Worm (Caenorhabditis elegans) whole organism, L3 larva: Measurements from ENCODE around the gene inpp-5K.

Experiments used
- R02D3.7 ChIP-seq: fragments of 150-350 bp; optimal IDR thresholded peaks from 2 replicates; lab custom pipeline; 2014; ENCODE audit warnings: missing biosample characterization, missing genetic modification characterization
- ZK546.5 ChIP-seq: sonication (generic microtip); optimal IDR thresholded peaks from 2 replicates; lab custom pipeline; 2017; ENCODE audit warnings: missing biosample characterization, missing genetic modification characterization
- aly-2 ChIP-seq: fragments of 150-350 bp; optimal IDR thresholded peaks from 2 replicates; lab custom pipeline; 2014; ENCODE audit warnings: missing biosample characterization, missing genetic modification characterization
- ama-1 ChIP-seq: fragments of 150-350 bp; optimal IDR thresholded peaks from 2 replicates; lab custom pipeline; 2018
- ceh-16 ChIP-seq: sonication (generic microtip); optimal IDR thresholded peaks from 2 replicates; lab custom pipeline; 2017; ENCODE audit warnings: missing biosample characterization, missing genetic modification characterization
- ceh-28 ChIP-seq: fragments of 150-350 bp; optimal IDR thresholded peaks from 2 replicates; lab custom pipeline; 2014; ENCODE audit warnings: missing biosample characterization, missing genetic modification reagents, missing genetic modification characterization
- ceh-82 ChIP-seq: fragments of 150-350 bp; optimal IDR thresholded peaks from 2 replicates; lab custom pipeline; 2014; ENCODE audit warnings: missing biosample characterization, missing genetic modification characterization
- ceh-9 ChIP-seq: sonication (generic microtip); optimal IDR thresholded peaks from 2 replicates; lab custom pipeline; 2018; ENCODE audit warnings: missing biosample characterization, missing genetic modification characterization
- egl-27 ChIP-seq: sonication (generic microtip); optimal IDR thresholded peaks from 4 replicates; lab custom pipeline; 2017; ENCODE audit warnings: missing biosample characterization, missing genetic modification reagents, missing genetic modification characterization
- egl-5 ChIP-seq: fragments of 150-350 bp; optimal IDR thresholded peaks from 2 replicates; lab custom pipeline; 2017; ENCODE audit warnings: missing biosample characterization, missing genetic modification reagents, missing genetic modification characterization, inconsistent platforms
- elt-1 ChIP-seq: fragments of 150-350 bp; optimal IDR thresholded peaks from 2 replicates; lab custom pipeline; 2014; ENCODE audit warnings: missing biosample characterization, missing genetic modification characterization
- elt-2 ChIP-seq: sonication (generic microtip); optimal IDR thresholded peaks from 2 replicates; lab custom pipeline; 2016; ENCODE audit warnings: missing genetic modification reagents, mild to moderate bottlenecking, missing genetic modification characterization, missing compliant biosample characterization
- eor-1 ChIP-seq, 2 experiments: fragments of 150-350 bp; optimal IDR thresholded peaks; 2 replicates each; lab custom pipeline; 2014 to 2018; ENCODE audit warnings: missing biosample characterization in 2 of 2, missing genetic modification characterization in 2 of 2
- fkh-10 ChIP-seq: sonication (generic microtip); optimal IDR thresholded peaks from 2 replicates; lab custom pipeline; 2017; ENCODE audit warnings: missing biosample characterization, missing genetic modification reagents, missing genetic modification characterization
- fkh-2 ChIP-seq: fragments of 150-350 bp; optimal IDR thresholded peaks from 2 replicates; lab custom pipeline; 2014; ENCODE audit warnings: missing biosample characterization, missing genetic modification reagents, missing genetic modification characterization
- fos-1 ChIP-seq: fragments of 150-350 bp; optimal IDR thresholded peaks from 2 replicates; lab custom pipeline; 2014; ENCODE audit warnings: missing biosample characterization, missing genetic modification characterization
- hmg-11 ChIP-seq: sonication (generic microtip); optimal IDR thresholded peaks from 2 replicates; lab custom pipeline; 2016; ENCODE audit warnings: missing genetic modification characterization, missing compliant biosample characterization
- jun-1 ChIP-seq: fragments of 150-350 bp; optimal IDR thresholded peaks from 2 replicates; lab custom pipeline; 2014; ENCODE audit warnings: missing biosample characterization, missing genetic modification reagents, missing genetic modification characterization
- lin-15B ChIP-seq: fragments of 150-350 bp; optimal IDR thresholded peaks from 2 replicates; lab custom pipeline; 2014; ENCODE audit warnings: missing biosample characterization, missing genetic modification characterization
- lin-39 ChIP-seq: fragments of 150-350 bp; optimal IDR thresholded peaks from 2 replicates; lab custom pipeline; 2018; ENCODE audit warnings: missing biosample characterization, missing genetic modification reagents, missing genetic modification characterization
- mdl-1 ChIP-seq: fragments of 150-350 bp; optimal IDR thresholded peaks from 2 replicates; lab custom pipeline; 2014; ENCODE audit warnings: missing biosample characterization, missing genetic modification characterization
- mml-1 ChIP-seq: fragments of 150-350 bp; sonication (generic microtip); optimal IDR thresholded peaks from 3 replicates; lab custom pipeline; 2014; ENCODE audit warnings: missing biosample characterization, missing genetic modification characterization
- nfya-1 ChIP-seq: sonication (generic microtip); optimal IDR thresholded peaks from 2 replicates; lab custom pipeline; 2017; ENCODE audit warnings: missing genetic modification characterization, mild to moderate bottlenecking, missing compliant biosample characterization, antibody characterized with exemption, moderate library complexity; ENCODE audit not compliant: insufficient read depth
- nhr-11 ChIP-seq: fragments of 150-350 bp; optimal IDR thresholded peaks from 2 replicates; lab custom pipeline; 2014; ENCODE audit warnings: missing biosample characterization, missing genetic modification characterization
- nhr-12 ChIP-seq: fragments of 150-350 bp; optimal IDR thresholded peaks from 2 replicates; lab custom pipeline; 2014; ENCODE audit warnings: missing biosample characterization, missing genetic modification characterization
- nhr-23 ChIP-seq: fragments of 150-350 bp; optimal IDR thresholded peaks from 2 replicates; lab custom pipeline; 2014; ENCODE audit warnings: missing biosample characterization, missing genetic modification reagents, missing genetic modification characterization
- nhr-237 ChIP-seq: fragments of 150-350 bp; optimal IDR thresholded peaks from 2 replicates; lab custom pipeline; 2014; ENCODE audit warnings: missing biosample characterization, missing genetic modification characterization
- nhr-25 ChIP-seq: sonication (generic microtip); optimal IDR thresholded peaks from 2 replicates; lab custom pipeline; 2017; ENCODE audit warnings: missing biosample characterization, missing genetic modification characterization
- nhr-28 ChIP-seq: fragments of 150-350 bp; optimal IDR thresholded peaks from 2 replicates; lab custom pipeline; 2014; ENCODE audit warnings: missing biosample characterization, missing genetic modification characterization
- nhr-67 ChIP-seq: fragments of 150-350 bp; optimal IDR thresholded peaks from 2 replicates; lab custom pipeline; 2014; ENCODE audit warnings: missing biosample characterization, missing genetic modification characterization
- nhr-76 ChIP-seq: fragments of 150-350 bp; sonication (generic microtip); optimal IDR thresholded peaks from 5 replicates; lab custom pipeline; 2014; ENCODE audit warnings: missing biosample characterization, missing genetic modification characterization
- nhr-77 ChIP-seq: fragments of 150-350 bp; optimal IDR thresholded peaks from 2 replicates; lab custom pipeline; 2014; ENCODE audit warnings: missing biosample characterization, missing genetic modification characterization
- pha-4 ChIP-seq: fragments of 150-350 bp; optimal IDR thresholded peaks from 2 replicates; lab custom pipeline; 2014; ENCODE audit warnings: missing biosample characterization, missing genetic modification reagents, missing genetic modification characterization
- pqm-1 ChIP-seq: fragments of 150-350 bp; optimal IDR thresholded peaks from 2 replicates; lab custom pipeline; 2017; ENCODE audit warnings: missing biosample characterization, missing genetic modification characterization, inconsistent platforms
- sea-2 ChIP-seq: fragments of 150-350 bp; sonication (generic microtip); optimal IDR thresholded peaks from 4 replicates; lab custom pipeline; 2014; ENCODE audit warnings: missing biosample characterization, missing genetic modification reagents, missing genetic modification characterization
- skn-1 ChIP-seq: fragments of 150-350 bp; optimal IDR thresholded peaks from 2 replicates; lab custom pipeline; 2014; ENCODE audit warnings: missing biosample characterization, missing genetic modification characterization
- unc-39 ChIP-seq: sonication (generic microtip); optimal IDR thresholded peaks from 4 replicates; lab custom pipeline; 2017; ENCODE audit warnings: missing biosample characterization, missing genetic modification characterization
- unc-62 ChIP-seq: fragments of 150-350 bp; sonication (generic microtip); optimal IDR thresholded peaks from 4 replicates; lab custom pipeline; 2014; ENCODE audit warnings: missing biosample characterization, missing genetic modification reagents, missing genetic modification characterization
- zag-1 ChIP-seq: fragments of 150-350 bp; optimal IDR thresholded peaks from 2 replicates; lab custom pipeline; 2014; ENCODE audit warnings: missing biosample characterization, missing genetic modification characterization
- ztf-11 ChIP-seq: fragments of 150-350 bp; optimal IDR thresholded peaks from 2 replicates; lab custom pipeline; 2014; ENCODE audit warnings: missing biosample characterization, missing genetic modification characterization
- ztf-4 ChIP-seq: fragments of 150-350 bp; optimal IDR thresholded peaks from 2 replicates; lab custom pipeline; 2014; ENCODE audit warnings: missing biosample characterization, missing genetic modification characterization

The inpp-5K gene

DNA sequence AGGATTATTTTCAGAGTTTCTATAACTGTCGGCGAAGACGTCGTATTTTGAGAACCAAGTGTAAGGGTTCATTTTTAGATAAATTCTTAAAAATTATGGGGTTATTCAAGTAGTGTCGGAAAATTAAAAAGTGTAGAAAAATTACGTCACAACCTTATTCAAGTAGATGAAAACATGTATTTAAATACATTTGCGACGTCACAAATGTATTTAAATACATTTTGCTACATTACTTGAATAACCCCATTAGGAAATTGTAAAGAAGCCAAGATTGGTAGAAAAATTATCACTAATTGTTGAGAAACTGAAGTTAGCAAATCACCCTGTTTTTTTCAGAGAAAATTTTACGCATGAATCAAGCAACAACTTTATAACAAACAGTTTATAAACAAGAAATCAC lies 31.9 kb downstream of the inpp-5K start:
- TF ChIP-seq lin-15B (tag; lab: Kevin White, UChicago) (no peak), pha-4 (no peak), ztf-11 (tag; lab: Kevin White, UChicago) (no peak), ceh-82 (tag; lab: Kevin White, UChicago) (no peak), nhr-12 (tag; lab: Kevin White, UChicago) (no peak), ztf-4 (no peak), fkh-10 (GFP tag; lab: Kevin White, UChicago) (no peak), egl-5 (no peak), elt-2 (no peak), elt-1 (tag; lab: Kevin White, UChicago) (no peak), R02D3.7 (no peak), eor-1 (tag; optimal IDR thresholded peaks at IDR 0.05; lab: Kevin White, UChicago) (no peak)
- TF ChIP-seq, all 47 proteins: peak for 0

DNA sequence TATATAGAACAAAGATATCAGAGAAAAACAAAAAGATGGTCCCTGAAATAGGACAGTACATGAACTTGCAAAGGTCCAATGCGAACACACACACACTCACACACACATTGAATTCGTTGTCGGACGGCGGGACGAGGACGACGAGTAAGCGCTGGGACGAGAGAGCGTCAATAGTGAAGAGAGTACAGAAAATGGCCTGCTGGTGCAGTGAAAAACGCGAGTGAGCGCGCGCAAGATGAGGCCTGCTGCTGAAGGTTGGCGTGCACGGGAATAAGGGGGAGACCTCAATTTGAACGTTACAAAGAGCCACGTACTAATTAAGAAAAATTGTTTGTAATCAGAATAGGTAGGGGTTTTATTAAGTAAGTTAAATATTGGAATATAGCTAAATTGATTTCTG lies 34.2 kb downstream of the inpp-5K start:
- TF ChIP-seq hmg-11 (tag; lab: Kevin White, UChicago) (peak; percentile 87), fos-1 (tag; lab: Kevin White, UChicago) (no peak), ztf-11 (tag; lab: Kevin White, UChicago) (no peak), pqm-1 (no peak), unc-39 (tag; lab: Kevin White, UChicago) (no peak), unc-62 (GFP tag; lab: Kevin White, UChicago) (no peak), elt-2 (no peak), nhr-67 (no peak), lin-15B (tag; lab: Kevin White, UChicago) (no peak), nhr-11 (no peak), nhr-237 (tag; lab: Kevin White, UChicago) (no peak), ceh-9 (no peak), egl-5 (no peak), mml-1 (tag; lab: Kevin White, UChicago) (no peak), nhr-28 (tag; lab: Kevin White, UChicago) (no peak), ceh-82 (tag; lab: Kevin White, UChicago) (no peak), skn-1 (no peak), ZK546.5 (tag; lab: Kevin White, UChicago) (no peak), R02D3.7 (no peak), pha-4 (peak; percentile 38), mdl-1 (tag; lab: Kevin White, UChicago) (no peak), lin-39 (tag; lab: Kevin White, UChicago) (peak; percentile 76), zag-1 (tag; lab: Kevin White, UChicago) (no peak), ceh-16 (tag; lab: Kevin White, UChicago) (no peak), fkh-10 (GFP tag; lab: Kevin White, UChicago) (no peak), nfya-1 (tag; lab: Kevin White, UChicago) (peak; percentile 55), ama-1 (lab: Kevin White, UChicago) (no peak), nhr-77 (tag; lab: Kevin White, UChicago) (no peak), sea-2 (GFP tag; lab: Kevin White, UChicago) (no peak), fkh-2 (no peak), aly-2 (tag; lab: Kevin White, UChicago) (no peak), nhr-23 (tag; lab: Kevin White, UChicago) (no peak), nhr-76 (no peak)

DNA sequence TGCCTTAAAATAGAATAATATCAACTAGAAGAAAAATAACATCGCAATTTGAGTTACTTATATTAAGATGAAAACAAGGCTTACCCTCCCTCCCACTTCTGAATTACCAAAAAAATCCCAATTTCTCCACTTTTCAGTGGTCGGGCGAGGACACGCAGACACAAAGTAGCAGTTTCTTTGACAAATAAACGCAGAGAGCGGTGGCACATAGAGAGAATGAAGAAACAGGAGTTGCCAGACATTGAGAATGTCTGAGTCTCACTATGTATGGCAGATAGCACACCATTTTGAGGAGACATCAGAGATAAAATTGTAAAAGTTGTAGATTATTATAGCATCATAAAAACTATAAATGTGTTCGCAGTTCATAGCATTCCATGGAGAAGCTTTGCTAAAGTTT lies 35.9 kb downstream of the inpp-5K start:
- TF ChIP-seq skn-1 (peak; percentile 24), nhr-23 (tag; lab: Kevin White, UChicago) (peak; percentile 35), hmg-11 (tag; lab: Kevin White, UChicago) (peak; percentile 65), ZK546.5 (tag; lab: Kevin White, UChicago) (no peak), jun-1 (tag; lab: Kevin White, UChicago) (peak; percentile 1), elt-2 (peak; percentile 52), nhr-25 (peak; percentile 64), pha-4 (peak; percentile 84), aly-2 (tag; lab: Kevin White, UChicago) (no peak), lin-39 (tag; lab: Kevin White, UChicago) (peak; percentile 43), lin-15B (tag; lab: Kevin White, UChicago) (peak; percentile 20), unc-39 (tag; lab: Kevin White, UChicago) (no peak), ceh-16 (tag; lab: Kevin White, UChicago) (no peak), egl-27 (tag; lab: Kevin White, UChicago) (no peak), nhr-77 (tag; lab: Kevin White, UChicago) (peak; percentile 6), pqm-1 (peak; percentile 49), nhr-67 (no peak), mdl-1 (tag; lab: Kevin White, UChicago) (peak; percentile 6), egl-5 (peak; percentile 68), nhr-237 (tag; lab: Kevin White, UChicago) (no peak), elt-1 (tag; lab: Kevin White, UChicago) (no peak), ceh-28 (peak; percentile 23), nfya-1 (tag; lab: Kevin White, UChicago) (peak; percentile 76), zag-1 (tag; lab: Kevin White, UChicago) (no peak)
- TF ChIP-seq, all 47 proteins: peak for 15
